Fruit fly (Drosophila melanogaster): ENCODE results near the gene CG7408.

The CG7408 gene

dm6 chr3L:17921462-17921861 lies 42.6 kb downstream of the CG7408 start:
- no peak for TF ChIP-seq CG17801 (GFP tag; optimal IDR thresholded peaks at IDR 0.05; ENCODE audit: partially characterized antibody)

- TF ChIP-seq CG17801 (GFP tag; optimal IDR thresholded peaks at IDR 0.05; ENCODE audit: partially characterized antibody): no peak
Observed at dm6 chr3L:17922182-17923102, 43.5 kb downstream of the CG7408 start.

dm6 chr3L:17924005-17924755 lies 45.3 kb downstream of the CG7408 start:
- no peak for TF ChIP-seq CG17801 (GFP tag; optimal IDR thresholded peaks at IDR 0.05; ENCODE audit: partially characterized antibody)

dm6 chr3L:17925180-17925753 lies 46.4 kb downstream of the CG7408 start:
- TF ChIP-seq CG17801 (GFP tag; optimal IDR thresholded peaks at IDR 0.05; ENCODE audit: partially characterized antibody): no peak

- no peak for TF ChIP-seq CG17801 (GFP tag; optimal IDR thresholded peaks at IDR 0.05; ENCODE audit: partially characterized antibody)
Observed at dm6 chr3L:17926575-17927276, 47.8 kb downstream of the CG7408 start.

dm6 chr3L:17928106-17928505 lies 49.2 kb downstream of the CG7408 start:
- TF ChIP-seq CG17801 (GFP tag; optimal IDR thresholded peaks at IDR 0.05; ENCODE audit: partially characterized antibody): no peak

dm6 chr3L:17929697-17930581 lies 51.0 kb downstream of the CG7408 start:
- no peak for TF ChIP-seq CG17801 (GFP tag; optimal IDR thresholded peaks at IDR 0.05; ENCODE audit: partially characterized antibody)

dm6 chr3L:17931887-17932286 lies 53.0 kb downstream of the CG7408 start:
- TF ChIP-seq CG17801 (GFP tag; optimal IDR thresholded peaks at IDR 0.05; ENCODE audit: partially characterized antibody): no peak

- peak; percentile 13 for TF ChIP-seq CG17801 (GFP tag; optimal IDR thresholded peaks at IDR 0.05; ENCODE audit: partially characterized antibody)
Observed at dm6 chr3L:17933065-17933464, 54.2 kb downstream of the CG7408 start.

Measured in ovary, adult (tissue).